Worm (Caenorhabditis elegans): Measurements from ENCODE around the gene C23F12.3.

DNA sequence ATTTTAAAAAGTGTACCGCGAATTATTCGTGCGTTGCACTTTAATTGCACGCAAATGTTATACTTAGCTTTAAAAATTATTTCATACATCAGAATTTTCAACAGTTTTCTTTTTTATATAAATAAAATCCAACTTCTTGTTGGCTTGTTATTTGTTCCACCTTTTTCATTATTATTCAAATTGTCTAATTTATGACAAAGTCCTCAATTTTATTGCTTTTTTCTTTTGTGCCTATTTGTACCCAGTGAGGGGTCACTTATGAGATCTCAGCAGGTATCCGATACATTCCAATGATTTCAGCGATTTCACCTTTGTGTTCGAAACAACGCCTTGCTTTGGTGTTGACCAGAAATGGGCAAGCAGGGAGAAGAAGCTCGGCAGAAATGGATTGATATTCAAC is 6.0 kb downstream of the C23F12.3 start, which contains the start of gene fln-2:
- TF ChIP-seq nhr-77 (tag; optimal IDR thresholded peaks at IDR 0.05) (no peak), pha-4 (GFP tag; IDR thresholded peaks at IDR 0.05) (no peak), pha-4 (tag; optimal IDR thresholded peaks at IDR 0.05) (no peak), lin-39 (tag; optimal IDR thresholded peaks at IDR 0.05) (no peak), nhr-237 (tag; optimal IDR thresholded peaks at IDR 0.05) (no peak), lir-3 (tag; optimal IDR thresholded peaks at IDR 0.05) (no peak), snpc-4 (tag; optimal IDR thresholded peaks at IDR 0.05) (no peak), nhr-76 (tag; optimal IDR thresholded peaks at IDR 0.05) (no peak), T20F7.1 (GFP tag; optimal IDR thresholded peaks at IDR 0.05) (no peak), nhr-28 (tag; optimal IDR thresholded peaks at IDR 0.05) (no peak), dmd-6 (GFP tag; IDR thresholded peaks at IDR 0.05) (no peak), fos-1 (tag; optimal IDR thresholded peaks at IDR 0.05) (no peak), daf-16 (GFP tag; optimal IDR thresholded peaks at IDR 0.05) (no peak), daf-16 (tag; optimal IDR thresholded peaks at IDR 0.05) (no peak), zip-2 (tag; optimal IDR thresholded peaks at IDR 0.05) (no peak), unc-62 (GFP tag; optimal IDR thresholded peaks at IDR 0.05 in 1 of 2) (peak in 1 of 2 experiments; percentile 63), unc-62 (tag; optimal IDR thresholded peaks at IDR 0.05) (no peak)
